Fruit fly (Drosophila melanogaster) whole organism, embryonic: ENCODE data around the gene caps.
A peak's percentile ranks its signal among the peaks of the same experiment; 100 is the strongest.

Source experiments
- Abd-B ChIP-seq: fragments of 200-800 bp; sonication (Bioruptor generic); optimal IDR thresholded peaks from 2 replicates; lab custom pipeline; 2018; ENCODE audit warnings: missing biosample characterization, mild to moderate bottlenecking, missing genetic modification characterization, moderate library complexity
- Atf3 ChIP-seq: fragments of 200-800 bp; sonication (Bioruptor generic); optimal IDR thresholded peaks from 3 replicates; lab custom pipeline; 2016; ENCODE audit warnings: missing biosample characterization, missing genetic modification characterization
- Bdp1 ChIP-seq: fragments of 200-800 bp; sonication (Bioruptor generic); optimal IDR thresholded peaks from 3 replicates; lab custom pipeline; 2016; ENCODE audit warnings: missing biosample characterization, missing genetic modification characterization
- CG11085 ChIP-seq: fragments of 200-800 bp; sonication (Bioruptor generic); IDR thresholded peaks from 2 replicates; pipeline ENCODE4 v1.3.6; 2022; ENCODE audit warnings: missing biosample characterization, missing genetic modification characterization
- CG12391 ChIP-seq: fragments of 200-800 bp; sonication (Bioruptor generic); optimal IDR thresholded peaks from 3 replicates; lab custom pipeline; 2018; ENCODE audit warnings: missing biosample characterization, mild to moderate bottlenecking, missing genetic modification characterization, moderate library complexity
- CG12659 ChIP-seq: fragments of 200-800 bp; sonication (Bioruptor generic); optimal IDR thresholded peaks from 3 replicates; lab custom pipeline; 2017; ENCODE audit warnings: mild to moderate bottlenecking, missing biosample characterization, missing genetic modification reagents, missing genetic modification characterization
- CG12769 ChIP-seq: fragments of 200-800 bp; sonication (Bioruptor generic); optimal IDR thresholded peaks from 2 replicates; lab custom pipeline; 2019; ENCODE audit warnings: missing biosample characterization, mild to moderate bottlenecking, missing genetic modification characterization, moderate library complexity
- CG13424 ChIP-seq: fragments of 200-800 bp; sonication (Bioruptor generic); optimal IDR thresholded peaks from 2 replicates; lab custom pipeline; 2019; ENCODE audit warnings: missing biosample characterization, mild to moderate bottlenecking, missing genetic modification characterization, moderate library complexity
- CG16779 ChIP-seq: fragments of 200-800 bp; sonication (Bioruptor generic); IDR thresholded peaks from 2 replicates; pipeline ENCODE4 v1.3.6; 2022; ENCODE audit warnings: missing biosample characterization, missing genetic modification characterization
- CG17328 ChIP-seq: fragments of 200-800 bp; sonication (Bioruptor generic); IDR thresholded peaks from 2 replicates; pipeline ENCODE4 v1.3.6; 2022; ENCODE audit warnings: missing biosample characterization, missing genetic modification characterization
- CG1832 ChIP-seq: fragments of 200-800 bp; sonication (Bioruptor generic); optimal IDR thresholded peaks from 2 replicates; lab custom pipeline; 2017; ENCODE audit warnings: missing biosample characterization, mild to moderate bottlenecking, missing genetic modification characterization, inconsistent platforms
- CG30403 ChIP-seq: fragments of 200-800 bp; sonication (Bioruptor generic); optimal IDR thresholded peaks from 3 replicates; lab custom pipeline; 2016; ENCODE audit warnings: missing biosample characterization, missing genetic modification characterization
- CG31441 ChIP-seq: fragments of 200-800 bp; sonication (Bioruptor generic); IDR thresholded peaks from 2 replicates; pipeline ENCODE4 v1.3.6; 2022; ENCODE audit warnings: missing biosample characterization, missing genetic modification characterization
- CG34376 ChIP-seq: fragments of 200-800 bp; sonication (Bioruptor generic); optimal IDR thresholded peaks from 2 replicates; lab custom pipeline; 2018; ENCODE audit warnings: missing biosample characterization, mild to moderate bottlenecking, missing genetic modification characterization
- CG4424 ChIP-seq: fragments of 200-800 bp; sonication (Bioruptor generic); optimal IDR thresholded peaks from 3 replicates; lab custom pipeline; 2016; ENCODE audit warnings: missing biosample characterization, missing genetic modification characterization
- CG6765 ChIP-seq: fragments of 200-800 bp; sonication (Bioruptor generic); optimal IDR thresholded peaks from 3 replicates; lab custom pipeline; 2017; ENCODE audit warnings: missing biosample characterization, mild to moderate bottlenecking, missing genetic modification characterization
- CG7556 ChIP-seq: fragments of 200-800 bp; sonication (Bioruptor generic); optimal IDR thresholded peaks from 2 replicates; lab custom pipeline; 2017; ENCODE audit warnings: missing biosample characterization, mild to moderate bottlenecking, missing genetic modification characterization
- Doc2 ChIP-seq: fragments of 200-800 bp; sonication (Bioruptor generic); IDR thresholded peaks from 2 replicates; pipeline ENCODE4 v1.3.6; 2022; ENCODE audit warnings: missing biosample characterization, missing genetic modification characterization
- Eip74EF ChIP-seq, 2 experiments: fragments of 200-800 bp in 1 of 2; fragments of >200 bp in 1 of 2; sonication (Bioruptor generic) in 1 of 2; optimal IDR thresholded peaks; 2 replicates each; lab custom pipeline; 2017 to 2019; ENCODE audit warnings: missing biosample characterization in 2 of 2, missing genetic modification characterization in 2 of 2, mild to moderate bottlenecking in 1 of 2, moderate library complexity in 1 of 2
- Gsc ChIP-seq: fragments of 200-800 bp; sonication (Bioruptor generic); IDR thresholded peaks from 2 replicates; pipeline ENCODE4 v1.3.6; 2022; ENCODE audit warnings: missing biosample characterization, missing genetic modification characterization
- HHEX ChIP-seq: fragments of 200-800 bp; sonication (Bioruptor generic); optimal IDR thresholded peaks from 3 replicates; lab custom pipeline; 2017; ENCODE audit warnings: missing biosample characterization, mild to moderate bottlenecking, missing genetic modification characterization, missing genetic modification reagents
- HmgZ ChIP-seq: fragments of 200-800 bp; sonication (Bioruptor generic); optimal IDR thresholded peaks from 2 replicates; lab custom pipeline; 2018; ENCODE audit warnings: missing biosample characterization, mild to moderate bottlenecking, missing genetic modification characterization
- Hsf ChIP-seq: fragments of 200-800 bp; sonication (Bioruptor generic); optimal IDR thresholded peaks from 3 replicates; lab custom pipeline; 2016; ENCODE audit warnings: missing biosample characterization, missing genetic modification characterization
- Meics ChIP-seq: fragments of 200-800 bp; sonication (Bioruptor generic); optimal IDR thresholded peaks from 2 replicates; lab custom pipeline; 2017; ENCODE audit warnings: missing biosample characterization, mild to moderate bottlenecking, missing genetic modification characterization
- Ptx1 ChIP-seq: fragments of 200-800 bp; sonication (Bioruptor generic); IDR thresholded peaks from 2 replicates; pipeline ENCODE4 v1.3.6; 2022; ENCODE audit warnings: missing biosample characterization, missing genetic modification characterization
- Sox100B ChIP-seq: fragments of 200-800 bp; sonication (Bioruptor generic); optimal IDR thresholded peaks from 3 replicates; lab custom pipeline; 2018; ENCODE audit warnings: missing biosample characterization, mild to moderate bottlenecking, missing genetic modification characterization
- Xrp1 ChIP-seq: fragments of 200-800 bp; sonication (Bioruptor generic); IDR thresholded peaks from 2 replicates; pipeline ENCODE4 v1.3.6; 2022; ENCODE audit warnings: missing biosample characterization, missing genetic modification characterization
- YL-1 ChIP-seq: fragments of 200-800 bp; sonication (Bioruptor generic); optimal IDR thresholded peaks from 3 replicates; lab custom pipeline; 2017; ENCODE audit warnings: missing biosample characterization, mild to moderate bottlenecking, missing genetic modification characterization
- ac ChIP-seq: fragments of 200-800 bp; sonication (Bioruptor generic); optimal IDR thresholded peaks from 3 replicates; lab custom pipeline; 2017; ENCODE audit warnings: missing biosample characterization, mild to moderate bottlenecking, missing genetic modification characterization
- bigmax ChIP-seq: fragments of 200-800 bp; sonication (Bioruptor generic); optimal IDR thresholded peaks from 2 replicates; lab custom pipeline; 2018; ENCODE audit warnings: missing biosample characterization, mild to moderate bottlenecking, missing genetic modification characterization
- bsh ChIP-seq, 2 experiments: fragments of 200-800 bp; sonication (Bioruptor generic); optimal IDR thresholded peaks; 2 replicates each; lab custom pipeline; 2017 to 2018; ENCODE audit warnings: mild to moderate bottlenecking in 2 of 2, missing biosample characterization in 2 of 2, missing genetic modification characterization in 2 of 2, moderate library complexity in 1 of 2
- ci ChIP-seq: fragments of 200-800 bp; sonication (Bioruptor generic); IDR thresholded peaks from 3 replicates; pipeline ENCODE4 v1.3.6; 2022; ENCODE audit warnings: missing biosample characterization, missing genetic modification characterization
- danr ChIP-seq: fragments of 200-800 bp; sonication (Bioruptor generic); IDR thresholded peaks from 2 replicates; pipeline ENCODE4 v1.3.6; 2022; ENCODE audit warnings: missing biosample characterization, missing genetic modification characterization
- dmrt99B ChIP-seq: fragments of 200-800 bp; sonication (Bioruptor generic); optimal IDR thresholded peaks from 2 replicates; lab custom pipeline; 2018; ENCODE audit warnings: missing biosample characterization, mild to moderate bottlenecking, missing genetic modification characterization, moderate library complexity
- en ChIP-seq: fragments of 200-800 bp; sonication (Bioruptor generic); optimal IDR thresholded peaks from 2 replicates; lab custom pipeline; 2016; ENCODE audit warnings: missing biosample characterization, missing genetic modification characterization
- gem ChIP-seq: fragments of 200-800 bp; sonication (Bioruptor generic); optimal IDR thresholded peaks from 2 replicates; lab custom pipeline; 2019; ENCODE audit warnings: missing biosample characterization, mild to moderate bottlenecking, missing genetic modification characterization, moderate library complexity
- grau ChIP-seq: fragments of 200-800 bp; optimal IDR thresholded peaks from 3 replicates; lab custom pipeline; 2019; ENCODE audit warnings: missing biosample characterization, mild to moderate bottlenecking, missing genetic modification characterization, moderate library complexity
- mam ChIP-seq: fragments of 200-800 bp; sonication (Bioruptor generic); optimal IDR thresholded peaks from 3 replicates; lab custom pipeline; 2016; ENCODE audit warnings: missing biosample characterization, missing genetic modification characterization
- nmo ChIP-seq: fragments of 200-800 bp; sonication (Bioruptor generic); optimal IDR thresholded peaks from 2 replicates; lab custom pipeline; 2018; ENCODE audit warnings: missing biosample characterization, mild to moderate bottlenecking, missing genetic modification characterization, moderate library complexity
- peb ChIP-seq: fragments of 200-800 bp; sonication (Bioruptor generic); IDR thresholded peaks from 2 replicates; pipeline ENCODE4 v1.3.6; 2022; ENCODE audit warnings: missing biosample characterization, missing genetic modification characterization
- phol ChIP-seq: fragments of 200-800 bp; sonication (Bioruptor generic); optimal IDR thresholded peaks from 3 replicates; lab custom pipeline; 2018; ENCODE audit warnings: missing biosample characterization, mild to moderate bottlenecking, missing genetic modification characterization, moderate library complexity
- ranshi ChIP-seq: fragments of 200-800 bp; sonication (Bioruptor generic); IDR thresholded peaks from 2 replicates; pipeline ENCODE4 v1.3.6; 2022; ENCODE audit warnings: missing biosample characterization, missing genetic modification characterization
- repo ChIP-seq: fragments of 200-800 bp; sonication (Bioruptor generic); optimal IDR thresholded peaks from 2 replicates; lab custom pipeline; 2016; ENCODE audit warnings: missing biosample characterization, missing genetic modification characterization
- row ChIP-seq: fragments of 200-800 bp; sonication (Bioruptor generic); IDR thresholded peaks from 3 replicates; pipeline ENCODE4 v1.3.6; 2022; ENCODE audit warnings: missing biosample characterization, missing genetic modification characterization
- slbo ChIP-seq: fragments of 200-800 bp; sonication (Bioruptor generic); IDR thresholded peaks from 2 replicates; pipeline ENCODE4 v1.3.6; 2022; ENCODE audit warnings: missing biosample characterization, missing genetic modification characterization
- tio ChIP-seq: fragments of 200-800 bp; sonication (Bioruptor generic); optimal IDR thresholded peaks from 2 replicates; lab custom pipeline; 2017; ENCODE audit warnings: missing biosample characterization, missing genetic modification characterization, inconsistent platforms
- trem ChIP-seq: fragments of 200-800 bp; optimal IDR thresholded peaks from 3 replicates; lab custom pipeline; 2019; ENCODE audit warnings: missing biosample characterization, mild to moderate bottlenecking, missing genetic modification characterization, moderate library complexity
- vnd ChIP-seq: fragments of 200-800 bp; sonication (Bioruptor generic); IDR thresholded peaks from 3 replicates; pipeline ENCODE4 v1.3.6; 2022; ENCODE audit warnings: missing biosample characterization, missing genetic modification characterization; ENCODE audit not compliant: partially characterized antibody
- yki ChIP-seq: fragments of >200 bp; optimal IDR thresholded peaks from 3 replicates; lab custom pipeline; 2018
- zf30C ChIP-seq: fragments of 200-800 bp; sonication (Bioruptor generic); optimal IDR thresholded peaks from 3 replicates; lab custom pipeline; 2018; ENCODE audit warnings: missing biosample characterization, mild to moderate bottlenecking, missing genetic modification characterization
- zfh1 ChIP-seq: fragments of 200-800 bp; sonication (Bioruptor generic); IDR thresholded peaks from 3 replicates; pipeline ENCODE4 v1.3.6; 2022; ENCODE audit warnings: missing biosample characterization, missing genetic modification characterization

Gene caps

DNA sequence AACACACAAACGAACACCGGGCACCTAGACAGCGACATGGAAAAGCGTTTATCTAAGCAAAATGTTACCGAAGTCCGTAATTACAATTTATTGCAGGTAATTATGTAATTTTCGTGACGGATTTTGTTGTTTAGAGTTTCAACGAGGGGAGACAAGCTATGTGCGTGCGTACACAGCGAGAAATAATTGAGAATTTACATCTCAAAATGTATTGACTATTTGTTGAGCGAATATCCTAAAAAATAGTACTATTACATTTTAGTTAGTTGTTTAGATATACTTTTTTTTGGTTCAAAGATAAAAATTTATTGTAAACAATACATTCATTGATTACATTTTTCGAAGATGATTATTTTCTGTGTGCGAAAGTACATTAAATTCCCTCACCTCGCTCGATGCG is 33.8 kb downstream of the caps start (continued):
- TF ChIP-seq bsh (GFP tag; optimal IDR thresholded peaks at IDR 0.05; lab: Kevin White, UChicago) (peak in 1 of 2 experiments; percentile 36), CG12659 (GFP tag; lab: Kevin White, UChicago) (no peak), danr (GFP tag; lab: Robert Waterston, UW) (no peak), CG12391 (peak; percentile 43), Meics (GFP tag; lab: Kevin White, UChicago) (no peak), CG17328 (GFP tag; lab: Robert Waterston, UW) (peak; percentile 33; the same call in 1 of the 2 replicates), ac (GFP tag; lab: Kevin White, UChicago) (no peak), repo (no peak), Hsf (GFP tag; lab: Kevin White, UChicago) (peak; percentile 8), Abd-B (GFP tag; lab: Kevin White, UChicago) (peak; percentile 16), CG1832 (GFP tag; lab: Kevin White, UChicago) (no peak), CG4424 (GFP tag; lab: Kevin White, UChicago) (peak; percentile 40), Xrp1 (GFP tag; lab: Robert Waterston, UW) (peak; percentile 60), bigmax (GFP tag; lab: Kevin White, UChicago) (no peak), Sox100B (peak; percentile 11), dmrt99B (peak; percentile 53), Atf3 (no peak), CG12769 (tag; lab: Kevin White, UChicago) (peak; percentile 23), peb (GFP tag; lab: Robert Waterston, UW) (no peak), Doc2 (GFP tag; lab: Robert Waterston, UW) (no peak), en (GFP tag; lab: Kevin White, UChicago) (no peak), row (GFP tag; lab: Robert Waterston, UW) (peak; percentile 61), slbo (peak; percentile 37; the same call in 1 of the 2 replicates), nmo (peak; percentile 33), ci (GFP tag; lab: Robert Waterston, UW) (peak; percentile 57; the same call in 1 of the 3 replicates), Bdp1 (GFP tag; lab: Kevin White, UChicago) (no peak), gem (tag; lab: Kevin White, UChicago) (peak; percentile 63), HmgZ (no peak), mam (GFP tag; lab: Kevin White, UChicago) (peak; percentile 14), CG11085 (GFP tag; lab: Robert Waterston, UW) (no peak), Ptx1 (GFP tag; lab: Robert Waterston, UW) (peak; percentile 53), CG16779 (no peak), ranshi (GFP tag; lab: Robert Waterston, UW) (peak; percentile 42; the same call in 1 of the 2 replicates), CG30403 (peak; percentile 21), vnd (no peak), HHEX (GFP tag; lab: Kevin White, UChicago) (no peak), phol (tag; lab: Kevin White, UChicago) (peak; percentile 59), CG13424 (tag; lab: Kevin White, UChicago) (peak; percentile 27), trem (peak; percentile 14), grau (peak; percentile 37), Eip74EF (GFP tag; optimal IDR thresholded peaks at IDR 0.05; lab: Kevin White, UChicago) (peak in 1 of 2 experiments; percentile 17), CG7556 (peak; percentile 10), yki (lab: Kevin White, UChicago) (no peak), CG6765 (GFP tag; lab: Kevin White, UChicago) (no peak), YL-1 (GFP tag; lab: Kevin White, UChicago) (no peak), tio (peak; percentile 41), Gsc (no peak), CG31441 (GFP tag; lab: Robert Waterston, UW) (peak; percentile 60), zfh1 (GFP tag; lab: Robert Waterston, UW) (0 out of 3 replicates have a peak, but pooled peaks have one; percentile 33), zf30C (GFP tag; lab: Kevin White, UChicago) (peak; percentile 2), CG34376 (GFP tag; lab: Kevin White, UChicago) (no peak)
